Fruit fly (Drosophila melanogaster) whole organism, embryonic: ENCODE measurements around the gene CG7702.

Source experiments
- CG7987 ChIP-seq: fragments of 200-800 bp; sonication (Bioruptor generic); optimal IDR thresholded peaks from 2 replicates; lab custom pipeline; 2018; ENCODE audit warnings: missing biosample characterization, mild to moderate bottlenecking, missing genetic modification characterization, moderate library complexity
- D19A ChIP-seq: fragments of 200-800 bp; optimal IDR thresholded peaks from 3 replicates; lab custom pipeline; 2019; ENCODE audit warnings: missing biosample characterization, mild to moderate bottlenecking, missing genetic modification characterization, moderate library complexity
- Meics ChIP-seq: fragments of 200-800 bp; sonication (Bioruptor generic); optimal IDR thresholded peaks from 2 replicates; lab custom pipeline; 2017; ENCODE audit warnings: missing biosample characterization, mild to moderate bottlenecking, missing genetic modification characterization
- ase ChIP-seq: fragments of 200-800 bp; sonication (Bioruptor generic); IDR thresholded peaks from 3 replicates; pipeline ENCODE4 v1.3.6; 2022; ENCODE audit warnings: missing biosample characterization, missing genetic modification characterization
- dati ChIP-seq: fragments of 200-800 bp; sonication (Bioruptor generic); IDR thresholded peaks from 2 replicates; pipeline ENCODE4 v1.3.6; 2022; ENCODE audit warnings: missing biosample characterization, missing genetic modification characterization
- gsb ChIP-seq: fragments of 200-800 bp; sonication (Bioruptor generic); IDR thresholded peaks from 2 replicates; pipeline ENCODE4 v1.3.6; 2022; ENCODE audit warnings: missing biosample characterization, missing genetic modification characterization
- sd ChIP-seq: fragments of 200-800 bp; sonication (Bioruptor generic); optimal IDR thresholded peaks from 3 replicates; lab custom pipeline; 2018; ENCODE audit warnings: missing biosample characterization, mild to moderate bottlenecking, missing genetic modification characterization, moderate library complexity
- sima ChIP-seq: fragments of 200-800 bp; sonication (Bioruptor generic); optimal IDR thresholded peaks from 2 replicates; lab custom pipeline; 2016; ENCODE audit warnings: missing biosample characterization, missing genetic modification characterization

DNA sequence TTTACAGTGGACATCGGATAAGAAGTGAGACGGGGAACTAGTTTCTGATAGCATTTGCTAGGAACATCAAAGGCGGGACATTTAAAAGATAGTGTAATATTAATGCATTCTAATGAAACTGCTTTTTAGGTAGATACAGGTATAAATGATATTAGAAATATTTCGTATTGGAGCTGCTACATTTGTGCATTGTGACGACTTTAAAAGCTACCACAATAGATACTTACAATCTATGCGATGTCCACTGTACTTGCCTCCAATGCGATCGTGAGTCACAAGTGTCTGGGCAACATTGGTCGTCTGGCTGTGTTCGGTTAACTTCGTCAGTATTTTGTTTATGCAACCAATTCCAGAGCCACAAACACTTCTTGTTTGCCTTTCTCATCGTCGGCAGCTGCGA, 622 bp downstream of the CG7702 start:
- TF ChIP-seq gsb (GFP tag; lab: Robert Waterston, UW) (no peak), ase (no peak), sd (no peak), D19A (no peak), Meics (peak; percentile 42), CG7987 (GFP tag; lab: Kevin White, UChicago) (no peak), dati (GFP tag; lab: Robert Waterston, UW) (no peak), sima (no peak)
